Worm (Caenorhabditis elegans): ENCODE measurements around the gene par-4.

par-4 gene

ce11 chrV:18128545-18128944 is 30.1 kb downstream of the par-4 start:
- TF ChIP-seq tbx-9 (tag; optimal IDR thresholded peaks at IDR 0.05; ENCODE audit: borderline replicate concordance) (no peak), lin-35 (GFP tag; optimal IDR thresholded peaks at IDR 0.05) (no peak), tbp1 (GFP tag; optimal IDR thresholded peaks at IDR 0.05) (no peak), F57C9.4 (tag; optimal IDR thresholded peaks at IDR 0.05) (no peak)

ce11 chrV:18131049-18131448 is 32.6 kb downstream of the par-4 start, which contains the start of gene Y37H2A.12:
Gene Y37H2A.12, minus strand, starts transcription at chrV:18131129.
- TF ChIP-seq lsl-1 (GFP tag; optimal IDR thresholded peaks at IDR 0.05), result peak; percentile 90
- peak; percentile 48; the same call in 1 of the 2 replicates for TF ChIP-seq D2030.7 (GFP tag; IDR thresholded peaks at IDR 0.05)
- TF ChIP-seq F33H1.4 (GFP tag; IDR thresholded peaks at IDR 0.05), result peak; percentile 34; the same call in 1 of the 2 replicates
- peak; percentile 83 for TF ChIP-seq him-1 (tag; optimal IDR thresholded peaks at IDR 0.05)
- peak; percentile 61 for TF ChIP-seq madf-6 (GFP tag; IDR thresholded peaks at IDR 0.05)
- no peak for TF ChIP-seq attf-5 (GFP tag; optimal IDR thresholded peaks at IDR 0.05)
- peak; percentile 2 for TF ChIP-seq xnd-1 (tag; optimal IDR thresholded peaks at IDR 0.05)
- TF ChIP-seq sea-2 (GFP tag; IDR thresholded peaks at IDR 0.05), result no peak

- TF ChIP-seq lin-40 (tag; optimal IDR thresholded peaks at IDR 0.05), result no peak
- TF ChIP-seq chd-7 (tag; optimal IDR thresholded peaks at IDR 0.05), result no peak
- TF ChIP-seq fkh-3 (tag; optimal IDR thresholded peaks at IDR 0.05), result no peak
- TF ChIP-seq ztf-18 (tag; optimal IDR thresholded peaks at IDR 0.05), result no peak
- TF ChIP-seq let-607 (tag; optimal IDR thresholded peaks at IDR 0.05), result no peak
- no peak for TF ChIP-seq madf-10 (tag; optimal IDR thresholded peaks at IDR 0.05)
- no peak for TF ChIP-seq F49E8.2 (tag; optimal IDR thresholded peaks at IDR 0.05; ENCODE audit: insufficient read depth)
- TF ChIP-seq F10E7.11 (tag; optimal IDR thresholded peaks at IDR 0.05), result no peak
- TF ChIP-seq tbx-9 (tag; optimal IDR thresholded peaks at IDR 0.05; ENCODE audit: borderline replicate concordance), result no peak
- no peak for TF ChIP-seq F37B4.10 (GFP tag; IDR thresholded peaks at IDR 0.05)
- no peak for TF ChIP-seq aptf-3 (GFP tag; IDR thresholded peaks at IDR 0.05)
- TF ChIP-seq dpff-1 (tag; optimal IDR thresholded peaks at IDR 0.05), result no peak
- TF ChIP-seq ceh-40 (GFP tag; IDR thresholded peaks at IDR 0.05), result no peak
- TF ChIP-seq let-526 (GFP tag; IDR thresholded peaks at IDR 0.05), result no peak
- TF ChIP-seq Y53G8AR.9 (GFP tag; conservative IDR thresholded peaks at IDR 0.05), result no peak
- TF ChIP-seq nhr-80 (tag; optimal IDR thresholded peaks at IDR 0.05), result no peak
Observed at ce11 chrV:18133177-18133576, 34.7 kb downstream of the par-4 start, which contains the start of gene Y37H2A.18. Gene Y37H2A.18, minus strand, starts transcription at chrV:18133277.

ce11 chrV:18134378-18134777 is 35.9 kb downstream of the par-4 start, which contains the start of gene Y37H2A.7:
Gene Y37H2A.7, minus strand, starts transcription at chrV:18134478.
- TF ChIP-seq F33H1.4 (GFP tag; IDR thresholded peaks at IDR 0.05), result 0 out of 2 replicates have a peak, but pooled peaks have one; percentile 13
- no peak for TF ChIP-seq attf-6 (GFP tag; IDR thresholded peaks at IDR 0.05)
- no peak for TF ChIP-seq sea-2 (GFP tag; IDR thresholded peaks at IDR 0.05)
- no peak for TF ChIP-seq ztf-6 (GFP tag; IDR thresholded peaks at IDR 0.05)
- TF ChIP-seq snpc-1.1 (tag; optimal IDR thresholded peaks at IDR 0.05; ENCODE audit: insufficient read depth), result no peak
- no peak for TF ChIP-seq F39B2.1 (GFP tag; IDR thresholded peaks at IDR 0.05)
- no peak for TF ChIP-seq Y53G8AR.9 (GFP tag; conservative IDR thresholded peaks at IDR 0.05)
- TF ChIP-seq nhr-90 (tag; optimal IDR thresholded peaks at IDR 0.05), result no peak
- no peak for TF ChIP-seq repo-1 (tag; optimal IDR thresholded peaks at IDR 0.05)
- no peak for TF ChIP-seq lin-54 (GFP tag; optimal IDR thresholded peaks at IDR 0.05)
- no peak for TF ChIP-seq sdz-38 (tag; optimal IDR thresholded peaks at IDR 0.05)
- TF ChIP-seq D2030.7 (GFP tag; IDR thresholded peaks at IDR 0.05), result peak; percentile 36; the same call in 1 of the 2 replicates
- peak; percentile 45; the same call in 1 of the 2 replicates for TF ChIP-seq madf-6 (GFP tag; IDR thresholded peaks at IDR 0.05)
- TF ChIP-seq lsl-1 (GFP tag; optimal IDR thresholded peaks at IDR 0.05), result peak; percentile 83
- TF ChIP-seq ets-4 (GFP tag; optimal IDR thresholded peaks at IDR 0.05), result no peak

Data from whole organism, young adult.